Fruit fly (Drosophila melanogaster) whole organism: ENCODE results near the gene Teh3.

ENCODE experiments used
- CG8478 ChIP-seq: fragments of >200 bp; optimal IDR thresholded peaks from 2 replicates; lab custom pipeline; 2018; ENCODE audit warnings: inconsistent platforms
- Dll ChIP-seq: fragments of >200 bp; optimal IDR thresholded peaks from 2 replicates; lab custom pipeline; 2017
- EcR ChIP-seq, 2 experiments: fragments of >200 bp; optimal IDR thresholded peaks; 2 replicates each; lab custom pipeline; 2017; ENCODE audit warnings: missing biosample characterization in 2 of 2, missing genetic modification characterization in 2 of 2, missing genetic modification reagents in 2 of 2
- pan ChIP-seq: fragments of >200 bp; optimal IDR thresholded peaks from 2 replicates; lab custom pipeline; 2017
- psq ChIP-seq: fragments of >200 bp; optimal IDR thresholded peaks from 2 replicates; lab custom pipeline; 2017
- usp ChIP-seq: fragments of >200 bp; optimal IDR thresholded peaks from 2 replicates; lab custom pipeline; 2017; ENCODE audit warnings: missing biosample characterization, missing genetic modification characterization, mixed read lengths

Gene Teh3

dm6 chr3L:4158361-4158760 is 26.1 kb downstream of the Teh3 start:
- TF ChIP-seq psq (lab: Kevin White, UChicago): no peak
- no peak for TF ChIP-seq Dll (lab: Kevin White, UChicago)
- no peak for TF ChIP-seq pan
- TF ChIP-seq EcR (GFP tag; optimal IDR thresholded peaks at IDR 0.05; lab: Kevin White, UChicago): no peak
- no peak for TF ChIP-seq usp (GFP tag; lab: Kevin White, UChicago)
- TF ChIP-seq CG8478 (lab: Kevin White, UChicago): no peak

dm6 chr3L:4157852-4158251 is 26.6 kb downstream of the Teh3 start:
- TF ChIP-seq CG8478 (lab: Kevin White, UChicago) (no peak), pan (no peak), Dll (lab: Kevin White, UChicago) (no peak)

- TF ChIP-seq pan (no peak), Dll (lab: Kevin White, UChicago) (no peak), psq (lab: Kevin White, UChicago) (no peak), CG8478 (lab: Kevin White, UChicago) (no peak), EcR (GFP tag; optimal IDR thresholded peaks at IDR 0.05; lab: Kevin White, UChicago) (no peak), usp (GFP tag; lab: Kevin White, UChicago) (no peak)
Observed at dm6 chr3L:4148406-4148975, 36.0 kb downstream of the Teh3 start, which contains the start of gene CG1299. Gene CG1299, plus strand, starts transcription at chr3L:4148696.

- TF ChIP-seq CG8478 (lab: Kevin White, UChicago): no peak
- no peak for TF ChIP-seq pan
- TF ChIP-seq usp (GFP tag; lab: Kevin White, UChicago): no peak
- TF ChIP-seq Dll (lab: Kevin White, UChicago): no peak
- no peak for TF ChIP-seq psq (lab: Kevin White, UChicago)
- no peak for TF ChIP-seq EcR (GFP tag; optimal IDR thresholded peaks at IDR 0.05; lab: Kevin White, UChicago)
Observed at dm6 chr3L:4145229-4145628, 39.2 kb downstream of the Teh3 start.

- TF ChIP-seq pan: no peak
- no peak for TF ChIP-seq EcR (GFP tag; optimal IDR thresholded peaks at IDR 0.05; lab: Kevin White, UChicago)
- no peak for TF ChIP-seq CG8478 (lab: Kevin White, UChicago)
- TF ChIP-seq psq (lab: Kevin White, UChicago): no peak
- TF ChIP-seq Dll (lab: Kevin White, UChicago): no peak
- no peak for TF ChIP-seq usp (GFP tag; lab: Kevin White, UChicago)
Observed at dm6 chr3L:4142064-4142463, 42.4 kb downstream of the Teh3 start, which contains the start of gene CG32260. Gene CG32260, plus strand, starts transcription at chr3L:4142364.

- TF ChIP-seq Dll (lab: Kevin White, UChicago) (no peak), CG8478 (lab: Kevin White, UChicago) (no peak), pan (no peak), psq (lab: Kevin White, UChicago) (no peak), usp (GFP tag; lab: Kevin White, UChicago) (no peak), EcR (GFP tag; optimal IDR thresholded peaks at IDR 0.05; lab: Kevin White, UChicago) (no peak)
Observed at dm6 chr3L:4141167-4141566, 43.3 kb downstream of the Teh3 start, which contains the start of gene Akh. Gene Akh, plus strand, starts transcription at chr3L:4141467.

- no peak for TF ChIP-seq CG8478 (lab: Kevin White, UChicago)
- no peak for TF ChIP-seq psq (lab: Kevin White, UChicago)
- TF ChIP-seq EcR (GFP tag; optimal IDR thresholded peaks at IDR 0.05; lab: Kevin White, UChicago): no peak
- no peak for TF ChIP-seq usp (GFP tag; lab: Kevin White, UChicago)
- no peak for TF ChIP-seq pan
- no peak for TF ChIP-seq Dll (lab: Kevin White, UChicago)
Observed at dm6 chr3L:4138804-4139521, 45.5 kb downstream of the Teh3 start, which contains the start of the genes Rop and Ras64B. Gene Rop, minus strand, starts transcription at chr3L:4138996. Gene Ras64B, plus strand, starts transcription at chr3L:4139076.

- TF ChIP-seq CG8478 (lab: Kevin White, UChicago) (no peak), EcR (GFP tag; optimal IDR thresholded peaks at IDR 0.05; lab: Kevin White, UChicago) (no peak), pan (no peak), Dll (lab: Kevin White, UChicago) (no peak), psq (lab: Kevin White, UChicago) (no peak), usp (GFP tag; lab: Kevin White, UChicago) (no peak)
Observed at dm6 chr3L:4135857-4136256, 48.6 kb downstream of the Teh3 start, which contains the start of gene RfC4. Gene RfC4, minus strand, starts transcription at chr3L:4136038.

dm6 chr3L:4133724-4134678 is 50.5 kb downstream of the Teh3 start, which contains the start of gene ens:
Gene ens, minus strand, starts transcription at chr3L:4134550.
- TF ChIP-seq pan (no peak), usp (GFP tag; lab: Kevin White, UChicago) (no peak), CG8478 (lab: Kevin White, UChicago) (no peak), Dll (lab: Kevin White, UChicago) (no peak), psq (lab: Kevin White, UChicago) (no peak), EcR (GFP tag; optimal IDR thresholded peaks at IDR 0.05; lab: Kevin White, UChicago) (no peak)
